Worm (Caenorhabditis elegans) whole organism, young adult: ENCODE measurements around the gene grl-12.

Experiments used
- B0035.1 ChIP-seq: sonication (generic microtip); optimal IDR thresholded peaks from 2 replicates; lab custom pipeline; 2016; ENCODE audit warnings: missing genetic modification characterization, mild to moderate bottlenecking, missing compliant biosample characterization, missing genotype, missing genetic modification reagents
- B0261.1 ChIP-seq: sonication (generic microtip); optimal IDR thresholded peaks from 2 replicates; lab custom pipeline; 2016; ENCODE audit warnings: mild to moderate bottlenecking, missing genetic modification characterization, moderate library complexity, missing compliant biosample characterization
- C06A6.2 ChIP-seq: fragments of 200-800 bp; sonication (Bioruptor generic); conservative IDR thresholded peaks from 2 replicates; pipeline ENCODE4 v1.3.6; 2022; ENCODE audit warnings: missing genetic modification characterization, missing compliant biosample characterization
- C17E4.6 ChIP-seq: fragments of 200-800 bp; sonication (Bioruptor generic); IDR thresholded peaks from 2 replicates; pipeline ENCODE4 v1.3.6; 2022; ENCODE audit warnings: missing genetic modification reagents, missing genetic modification characterization, missing compliant biosample characterization
- F10E7.11 ChIP-seq: sonication (generic microtip); optimal IDR thresholded peaks from 2 replicates; lab custom pipeline; 2017; ENCODE audit warnings: mild to moderate bottlenecking, missing genetic modification characterization, moderate library complexity, missing compliant biosample characterization
- F37B4.10 ChIP-seq: fragments of 200-800 bp; sonication (Bioruptor generic); IDR thresholded peaks from 2 replicates; pipeline ENCODE4 v1.3.6; 2022; ENCODE audit warnings: missing genetic modification characterization, missing compliant biosample characterization
- F52B5.7 ChIP-seq: sonication (generic microtip); optimal IDR thresholded peaks from 2 replicates; lab custom pipeline; 2016; ENCODE audit warnings: mild to moderate bottlenecking, missing genetic modification characterization, missing compliant biosample characterization
- Y53F4B.3 ChIP-seq: fragments of 200-800 bp; sonication (Bioruptor generic); IDR thresholded peaks from 2 replicates; pipeline ENCODE4 v1.3.6; 2022; ENCODE audit warnings: missing genetic modification reagents, missing genetic modification characterization, missing compliant biosample characterization
- Y67H2A.10 ChIP-seq: fragments of 200-800 bp; sonication (Bioruptor generic); conservative IDR thresholded peaks from 2 replicates; pipeline ENCODE4 v1.3.6; 2022; ENCODE audit warnings: missing genetic modification reagents, missing genetic modification characterization, missing compliant biosample characterization
- ama-1 ChIP-seq, 3 experiments: fragments of 150-350 bp in 1 of 3; sonication (generic microtip) in 2 of 3; optimal IDR thresholded peaks; 2 replicates each; lab custom pipeline; 2014 to 2018; ENCODE audit warnings: missing biosample characterization in 2 of 3, missing genetic modification characterization in 2 of 3, missing genetic modification reagents in 2 of 3
- aptf-2 ChIP-seq: fragments of 200-800 bp; sonication (Bioruptor generic); conservative IDR thresholded peaks from 2 replicates; pipeline ENCODE4 v1.3.6; 2022; ENCODE audit warnings: missing genetic modification reagents, missing genetic modification characterization, missing compliant biosample characterization
- aptf-3 ChIP-seq: fragments of 200-800 bp; sonication (Bioruptor generic); IDR thresholded peaks from 2 replicates; pipeline ENCODE4 v1.3.6; 2022; ENCODE audit warnings: missing genetic modification characterization, missing compliant biosample characterization
- ceh-100 ChIP-seq: fragments of 200-800 bp; sonication (Bioruptor generic); IDR thresholded peaks from 2 replicates; pipeline ENCODE4 v1.3.6; 2022; ENCODE audit warnings: missing genetic modification reagents, missing genetic modification characterization, missing compliant biosample characterization
- egl-44 ChIP-seq: fragments of 200-800 bp; sonication (Bioruptor generic); IDR thresholded peaks from 2 replicates; pipeline ENCODE4 v1.3.6; 2022; ENCODE audit warnings: missing genetic modification reagents, missing genetic modification characterization, missing compliant biosample characterization
- lag-1 ChIP-seq: fragments of 200-800 bp; sonication (Bioruptor generic); IDR thresholded peaks from 2 replicates; pipeline ENCODE4 v1.3.6; 2022; ENCODE audit warnings: missing genetic modification reagents, missing genetic modification characterization, missing compliant biosample characterization
- let-607 ChIP-seq, 2 experiments: fragments of 200-800 bp in 1 of 2; sonication (Bioruptor generic) in 1 of 2; sonication (generic microtip) in 1 of 2; optimal IDR thresholded peaks; 2 replicates each; lab custom pipeline; 2016 to 2018; ENCODE audit warnings: mild to moderate bottlenecking in 2 of 2, missing compliant biosample characterization in 2 of 2, missing genetic modification characterization in 2 of 2, moderate library complexity in 2 of 2, missing genotype in 1 of 2
- lin-40 ChIP-seq: sonication (generic microtip); optimal IDR thresholded peaks from 2 replicates; lab custom pipeline; 2016; ENCODE audit warnings: missing genetic modification characterization, mild to moderate bottlenecking, missing compliant biosample characterization, missing genotype, missing genetic modification reagents
- lsy-27 ChIP-seq: sonication (generic microtip); optimal IDR thresholded peaks from 2 replicates; lab custom pipeline; 2017; ENCODE audit warnings: missing genetic modification characterization, mild to moderate bottlenecking, missing compliant biosample characterization, antibody characterized with exemption, missing genotype, borderline replicate concordance; ENCODE audit not compliant: insufficient read depth
- mcd-1 ChIP-seq: fragments of 200-800 bp; sonication (Bioruptor generic); IDR thresholded peaks from 2 replicates; pipeline ENCODE4 v1.3.6; 2022; ENCODE audit warnings: missing genetic modification reagents, missing genetic modification characterization, missing compliant biosample characterization
- mes-4 ChIP-seq: sonication (generic microtip); optimal IDR thresholded peaks from 2 replicates; lab custom pipeline; 2016; ENCODE audit warnings: missing genotype, missing genetic modification characterization, missing compliant biosample characterization
- mxl-1 ChIP-seq: sonication (generic microtip); optimal IDR thresholded peaks from 2 replicates; lab custom pipeline; 2016; ENCODE audit warnings: missing genetic modification characterization, missing compliant biosample characterization
- nhr-120 ChIP-seq: fragments of 200-800 bp; sonication (Bioruptor generic); IDR thresholded peaks from 2 replicates; pipeline ENCODE4 v1.3.6; 2022; ENCODE audit warnings: missing genetic modification characterization, missing compliant biosample characterization
- nhr-80 ChIP-seq: sonication (generic microtip); optimal IDR thresholded peaks from 2 replicates; lab custom pipeline; 2016; ENCODE audit warnings: missing genetic modification characterization, missing compliant biosample characterization
- pha-4 ChIP-seq: fragments of 150-350 bp; sonication (generic microtip); optimal IDR thresholded peaks from 2 replicates; lab custom pipeline; 2014; ENCODE audit warnings: missing biosample characterization, missing genetic modification reagents, missing genetic modification characterization
- rcor-1 ChIP-seq: fragments of 200-800 bp; sonication (Bioruptor generic); IDR thresholded peaks from 2 replicates; pipeline ENCODE4 v1.3.6; 2022; ENCODE audit warnings: missing genetic modification reagents, missing genetic modification characterization, missing compliant biosample characterization
- repo-1 ChIP-seq: sonication (generic microtip); optimal IDR thresholded peaks from 2 replicates; lab custom pipeline; 2017; ENCODE audit warnings: mild to moderate bottlenecking, missing genetic modification characterization, missing compliant biosample characterization
- rpc-1 ChIP-seq, 2 experiments: fragments of 150-350 bp in 1 of 2; sonication (generic microtip) in 1 of 2; optimal IDR thresholded peaks; 2 replicates each; lab custom pipeline; 2014 to 2018; ENCODE audit warnings: missing biosample characterization in 1 of 2, missing genetic modification characterization in 1 of 2, missing genetic modification reagents in 1 of 2, missing genotype in 1 of 2
- snpc-1.1 ChIP-seq: sonication (generic microtip); optimal IDR thresholded peaks from 2 replicates; lab custom pipeline; 2017; ENCODE audit warnings: missing genetic modification characterization, mild to moderate bottlenecking, missing compliant biosample characterization, antibody characterized with exemption, moderate library complexity, missing genotype, missing genetic modification reagents; ENCODE audit not compliant: insufficient read depth
- snpc-3.4 ChIP-seq: sonication (generic microtip); optimal IDR thresholded peaks from 2 replicates; lab custom pipeline; 2017; ENCODE audit warnings: missing genetic modification characterization, mild to moderate bottlenecking, missing compliant biosample characterization, antibody characterized with exemption, moderate library complexity, missing genotype, missing genetic modification reagents
- somi-1 ChIP-seq: fragments of 200-800 bp; sonication (Bioruptor generic); optimal IDR thresholded peaks from 2 replicates; lab custom pipeline; 2018; ENCODE audit warnings: mild to moderate bottlenecking, missing genetic modification characterization, missing compliant biosample characterization
- tbp1 ChIP-seq: fragments of 200-800 bp; sonication (Bioruptor generic); optimal IDR thresholded peaks from 2 replicates; lab custom pipeline; 2018; ENCODE audit warnings: mild to moderate bottlenecking, missing genetic modification characterization, missing compliant biosample characterization
- tbx-9 ChIP-seq: sonication (generic microtip); optimal IDR thresholded peaks from 2 replicates; lab custom pipeline; 2016; ENCODE audit warnings: borderline replicate concordance, missing genetic modification characterization, inconsistent platforms, missing compliant biosample characterization
- tlf-1 ChIP-seq: fragments of 200-800 bp; sonication (Bioruptor generic); optimal IDR thresholded peaks from 2 replicates; lab custom pipeline; 2018; ENCODE audit warnings: mild to moderate bottlenecking, missing genetic modification characterization, missing compliant biosample characterization
- ztf-25 ChIP-seq: fragments of 200-800 bp; sonication (Bioruptor generic); IDR thresholded peaks from 2 replicates; pipeline ENCODE4 v1.3.6; 2022; ENCODE audit warnings: missing genetic modification reagents, missing genetic modification characterization, missing compliant biosample characterization
- ztf-28 ChIP-seq: fragments of 200-800 bp; sonication (Bioruptor generic); IDR thresholded peaks from 2 replicates; pipeline ENCODE4 v1.3.6; 2022; ENCODE audit warnings: missing genetic modification reagents, missing genetic modification characterization, missing compliant biosample characterization

Gene grl-12

DNA sequence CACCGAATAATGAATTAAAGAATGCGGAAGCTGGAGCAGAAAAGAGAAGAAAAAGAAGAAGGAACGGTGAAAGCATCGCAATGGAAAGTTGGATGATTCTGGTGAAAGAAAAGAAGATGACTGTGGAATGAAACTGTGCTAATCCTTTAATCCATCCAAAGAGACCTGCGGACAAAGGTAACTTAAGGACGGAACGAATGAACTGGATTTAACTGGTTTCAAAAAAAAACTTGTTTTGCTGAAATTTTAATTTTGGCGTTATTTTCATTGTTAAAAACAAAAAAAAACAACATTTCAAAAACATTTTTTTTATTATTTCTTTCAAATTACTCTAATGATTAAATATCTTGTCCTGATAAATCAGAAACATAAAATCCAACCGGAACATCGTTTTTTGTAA, at the start of gene grl-12:
grl-12 (minus strand) TSS at position 101 of the 400 bp plus-strand sequence.
- TF ChIP-seq nhr-120 (no peak), Y53F4B.3 (GFP tag; lab: Robert Waterston, UW) (no peak), snpc-3.4 (no peak), mcd-1 (GFP tag; lab: Robert Waterston, UW) (no peak), aptf-2 (GFP tag; lab: Robert Waterston, UW) (no peak), F10E7.11 (no peak), egl-44 (GFP tag; lab: Robert Waterston, UW) (no peak), rcor-1 (GFP tag; lab: Robert Waterston, UW) (no peak), lin-40 (tag; lab: Kevin White, UChicago) (no peak), F52B5.7 (tag; lab: Kevin White, UChicago) (no peak), somi-1 (GFP tag; lab: Kevin White, UChicago) (no peak), pha-4 (tag; lab: Kevin White, UChicago) (no peak), ama-1 (optimal IDR thresholded peaks at IDR 0.05; lab: Kevin White, UChicago) (no peak), ama-1 (GFP tag; optimal IDR thresholded peaks at IDR 0.05; lab: Kevin White, UChicago) (no peak), B0261.1 (tag; lab: Kevin White, UChicago) (no peak), let-607 (tag; optimal IDR thresholded peaks at IDR 0.05; lab: Kevin White, UChicago) (no peak), C06A6.2 (GFP tag; lab: Robert Waterston, UW) (no peak), ztf-25 (GFP tag; lab: Robert Waterston, UW) (no peak), rpc-1 (optimal IDR thresholded peaks at IDR 0.05; lab: Kevin White, UChicago) (no peak), rpc-1 (tag; optimal IDR thresholded peaks at IDR 0.05; lab: Kevin White, UChicago) (no peak)

DNA sequence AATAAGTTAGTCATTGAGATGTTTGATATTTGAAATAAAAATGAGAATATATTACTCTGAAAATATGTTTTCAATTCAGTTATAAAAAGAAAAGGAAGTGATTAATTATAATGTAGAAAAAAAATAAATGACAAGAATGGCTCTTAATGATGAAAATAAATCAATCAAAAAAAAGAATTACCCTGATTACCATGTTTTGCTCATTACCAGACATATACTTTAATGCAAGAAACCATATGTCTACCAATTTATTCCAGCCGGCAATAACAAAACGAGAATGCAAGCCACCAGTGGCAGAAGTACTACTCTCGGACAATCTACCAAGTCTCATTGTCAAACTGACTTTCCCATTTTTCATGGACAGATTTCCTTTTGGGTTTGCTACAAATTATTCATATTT, 47.0 kb upstream of the grl-12 start:
- TF ChIP-seq tlf-1 (GFP tag; lab: Kevin White, UChicago) (no peak), snpc-1.1 (tag; lab: Kevin White, UChicago) (no peak), repo-1 (tag; lab: Kevin White, UChicago) (no peak), nhr-80 (no peak), lag-1 (GFP tag; lab: Robert Waterston, UW) (no peak), mes-4 (no peak), Y67H2A.10 (GFP tag; lab: Robert Waterston, UW) (no peak), tbp1 (GFP tag; lab: Kevin White, UChicago) (no peak), ztf-25 (GFP tag; lab: Robert Waterston, UW) (no peak), B0035.1 (tag; lab: Kevin White, UChicago) (no peak), ceh-100 (GFP tag; lab: Robert Waterston, UW) (no peak), ztf-28 (no peak), lsy-27 (tag; lab: Kevin White, UChicago) (no peak), mxl-1 (tag; lab: Kevin White, UChicago) (no peak), aptf-3 (no peak), C17E4.6 (GFP tag; lab: Robert Waterston, UW) (no peak), F37B4.10 (GFP tag; lab: Robert Waterston, UW) (no peak)
- TF ChIP-seq, all 124 proteins: peak for 0

DNA sequence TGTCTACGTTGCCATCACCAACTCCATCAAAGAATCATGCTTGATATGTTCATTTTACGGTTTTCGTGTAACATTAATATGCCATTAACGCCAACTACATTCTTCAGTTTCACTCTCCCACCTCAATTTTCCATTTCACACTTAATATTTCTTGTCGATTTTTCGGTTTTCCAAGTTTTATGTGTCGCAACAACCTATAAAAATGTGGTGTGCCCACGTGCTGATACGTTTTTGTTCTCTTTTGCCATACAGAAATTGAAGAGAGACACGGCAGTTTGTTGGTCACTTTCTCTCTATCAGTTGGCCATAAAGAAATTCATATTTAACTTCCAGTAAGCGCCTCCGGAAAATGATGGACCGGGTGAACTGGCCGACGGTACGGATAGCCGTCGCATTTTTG, 45.9 kb upstream of the grl-12 start, which contains the start of gene cln-3.3:
cln-3.3 (plus strand) TSS at position 334 of the 400 bp plus-strand sequence.
- TF ChIP-seq tbx-9 (no peak), nhr-80 (peak; percentile 44)
